Fruit fly (Drosophila melanogaster) Kc167 (cell line): ENCODE results near the gene Cpr64Aa.

Source experiments
- h ChIP-seq: fragments of >200 bp; optimal IDR thresholded peaks from 3 replicates; lab custom pipeline; 2018; ENCODE audit warnings: missing external identifiers
- psq ChIP-seq: fragments of >200 bp; optimal IDR thresholded peaks from 2 replicates; lab custom pipeline; 2017; ENCODE audit warnings: missing external identifiers
- ttk ChIP-seq: sonication (Bioruptor generic); optimal IDR thresholded peaks from 2 replicates; lab custom pipeline; 2017; ENCODE audit warnings: missing external identifiers

DNA sequence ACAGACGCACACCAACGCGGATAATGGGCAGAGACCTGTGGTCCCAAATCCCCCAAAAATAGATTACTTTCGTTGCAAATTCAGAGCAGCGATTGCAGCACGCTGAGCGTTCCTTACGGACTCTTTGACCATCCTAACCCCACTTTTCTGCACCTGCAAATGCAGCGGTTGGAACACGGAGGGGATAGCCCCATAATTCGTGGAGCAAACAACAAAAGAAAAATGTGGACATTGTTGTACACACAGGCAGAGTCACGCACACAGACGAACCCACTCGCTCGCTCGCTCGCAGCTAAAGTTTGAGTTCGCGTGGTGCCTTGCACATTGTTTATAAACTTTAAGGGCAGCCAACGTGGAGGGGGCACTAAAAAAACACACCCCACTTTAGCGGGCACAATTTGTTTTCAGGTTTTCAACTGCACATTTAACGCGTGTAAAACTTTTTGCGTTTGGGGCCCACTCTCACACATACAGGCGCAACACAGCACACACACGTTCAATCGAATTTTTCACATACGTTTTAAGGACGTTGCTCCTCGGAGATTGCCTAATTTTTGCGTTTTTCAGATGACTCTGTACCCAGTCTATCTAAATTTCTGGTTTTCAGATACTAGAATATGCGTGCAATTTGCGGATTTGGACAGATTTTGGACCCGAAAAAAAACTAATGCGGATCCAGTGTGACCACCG, 44.8 kb upstream of the Cpr64Aa start:
- no peak for TF ChIP-seq psq (lab: Kevin White, UChicago)
- no peak for TF ChIP-seq ttk (lab: Kevin White, UChicago)
- TF ChIP-seq h (lab: Kevin White, UChicago): no peak
